Worm (Caenorhabditis elegans) whole organism, late embryonic: ENCODE measurements around the gene B0222.15.

Source experiments
- F13H6.1 ChIP-seq: sonication (generic microtip); optimal IDR thresholded peaks from 2 replicates; lab custom pipeline; 2016; ENCODE audit warnings: missing genetic modification characterization, missing compliant biosample characterization
- dmd-4 ChIP-seq: sonication (generic microtip); optimal IDR thresholded peaks from 2 replicates; lab custom pipeline; 2016; ENCODE audit warnings: borderline replicate concordance, missing genetic modification characterization, missing compliant biosample characterization
- ets-4 ChIP-seq: sonication (generic microtip); optimal IDR thresholded peaks from 2 replicates; lab custom pipeline; 2016; ENCODE audit warnings: missing genetic modification characterization, missing compliant biosample characterization
- fkh-10 ChIP-seq: fragments of 150-350 bp; optimal IDR thresholded peaks from 2 replicates; lab custom pipeline; 2014; ENCODE audit warnings: missing biosample characterization, missing genetic modification reagents, missing genetic modification characterization
- pat-9 ChIP-seq: fragments of 200-800 bp; sonication (Bioruptor generic); optimal IDR thresholded peaks from 2 replicates; lab custom pipeline; 2018; ENCODE audit warnings: mild to moderate bottlenecking, missing genetic modification characterization, moderate library complexity, missing compliant biosample characterization
- pax-1 ChIP-seq: fragments of 150-350 bp; optimal IDR thresholded peaks from 2 replicates; lab custom pipeline; 2014; ENCODE audit warnings: missing biosample characterization, missing genetic modification characterization
- pqm-1 ChIP-seq: sonication (generic microtip); optimal IDR thresholded peaks from 2 replicates; lab custom pipeline; 2016; ENCODE audit warnings: missing genetic modification characterization, missing compliant biosample characterization
- rnt-1 ChIP-seq: sonication (generic microtip); optimal IDR thresholded peaks from 2 replicates; lab custom pipeline; 2016; ENCODE audit warnings: missing genetic modification characterization, missing compliant biosample characterization
- sox-2 ChIP-seq: fragments of 200-800 bp; sonication (Bioruptor generic); IDR thresholded peaks from 2 replicates; pipeline ENCODE4 v1.3.6; 2022; ENCODE audit warnings: missing genetic modification reagents, missing genetic modification characterization, missing compliant biosample characterization
- ttx-3 ChIP-seq: sonication (generic microtip); optimal IDR thresholded peaks from 2 replicates; lab custom pipeline; 2016; ENCODE audit warnings: missing genetic modification reagents, missing genetic modification characterization, missing compliant biosample characterization
- unc-55 ChIP-seq: sonication (generic microtip); optimal IDR thresholded peaks from 2 replicates; lab custom pipeline; 2017; ENCODE audit warnings: missing biosample characterization, missing genetic modification reagents, missing genetic modification characterization
- ztf-16 ChIP-seq: sonication (generic microtip); optimal IDR thresholded peaks from 2 replicates; lab custom pipeline; 2017; ENCODE audit warnings: missing genetic modification characterization, missing compliant biosample characterization

ce11 chrV:9191406-9191805, 34.8 kb upstream of the B0222.15 start, which contains the start of gene sphr-1:
- TF ChIP-seq sox-2 (GFP tag; lab: Robert Waterston, UW) (no peak), unc-55 (no peak), rnt-1 (no peak), ets-4 (tag; lab: Kevin White, UChicago) (no peak), dmd-4 (tag; lab: Kevin White, UChicago) (no peak), pat-9 (no peak), pax-1 (no peak), pqm-1 (tag; lab: Kevin White, UChicago) (no peak), ttx-3 (tag; lab: Kevin White, UChicago) (no peak), ztf-16 (tag; lab: Kevin White, UChicago) (no peak), F13H6.1 (no peak), fkh-10 (GFP tag; lab: Kevin White, UChicago) (no peak)
